Worm (Caenorhabditis elegans) whole organism, L2 larva: ENCODE measurements around the gene Y48A5A.1.

Source experiments
- C34F6.9 ChIP-seq: fragments of 150-350 bp; optimal IDR thresholded peaks from 2 replicates; lab custom pipeline; 2014; ENCODE audit warnings: missing biosample characterization, missing genetic modification characterization
- F13H6.1 ChIP-seq: sonication (generic microtip); optimal IDR thresholded peaks from 2 replicates; lab custom pipeline; 2016; ENCODE audit warnings: missing genetic modification characterization, missing compliant biosample characterization
- Y55F3AM.14 ChIP-seq: fragments of 200-800 bp; sonication (Bioruptor generic); optimal IDR thresholded peaks from 2 replicates; lab custom pipeline; 2018; ENCODE audit warnings: mild to moderate bottlenecking, missing genetic modification characterization, missing compliant biosample characterization
- aly-2 ChIP-seq: fragments of 150-350 bp; optimal IDR thresholded peaks from 2 replicates; lab custom pipeline; 2014; ENCODE audit warnings: missing biosample characterization, missing genetic modification characterization
- blmp-1 ChIP-seq: sonication (generic microtip); optimal IDR thresholded peaks from 2 replicates; lab custom pipeline; 2017; ENCODE audit warnings: missing genetic modification characterization, mild to moderate bottlenecking, missing compliant biosample characterization, antibody characterized with exemption, moderate library complexity; ENCODE audit not compliant: insufficient read depth
- ceh-16 ChIP-seq: fragments of 150-350 bp; optimal IDR thresholded peaks from 2 replicates; lab custom pipeline; 2014; ENCODE audit warnings: missing biosample characterization, missing genetic modification characterization
- ceh-82 ChIP-seq: fragments of 150-350 bp; optimal IDR thresholded peaks from 2 replicates; lab custom pipeline; 2014; ENCODE audit warnings: missing biosample characterization, missing genetic modification characterization
- crh-2 ChIP-seq: sonication (generic microtip); optimal IDR thresholded peaks from 2 replicates; lab custom pipeline; 2017; ENCODE audit warnings: missing biosample characterization, missing genetic modification characterization
- dmd-4 ChIP-seq: sonication (generic microtip); optimal IDR thresholded peaks from 2 replicates; lab custom pipeline; 2017; ENCODE audit warnings: missing biosample characterization, missing genetic modification characterization
- fos-1 ChIP-seq: fragments of 150-350 bp; optimal IDR thresholded peaks from 2 replicates; lab custom pipeline; 2014; ENCODE audit warnings: missing biosample characterization, missing genetic modification characterization
- gmeb-1 ChIP-seq: fragments of 150-350 bp; optimal IDR thresholded peaks from 2 replicates; lab custom pipeline; 2014; ENCODE audit warnings: missing biosample characterization, missing genetic modification characterization
- lin-11 ChIP-seq: fragments of 150-350 bp; sonication (generic microtip); optimal IDR thresholded peaks from 2 replicates; lab custom pipeline; 2014; ENCODE audit warnings: missing biosample characterization, missing genetic modification characterization, inconsistent platforms, mixed read lengths
- lin-13 ChIP-seq: fragments of 150-350 bp; optimal IDR thresholded peaks from 2 replicates; lab custom pipeline; 2014; ENCODE audit warnings: missing biosample characterization, missing genetic modification reagents, missing genetic modification characterization
- lin-39 ChIP-seq: fragments of 150-350 bp; optimal IDR thresholded peaks from 2 replicates; lab custom pipeline; 2014; ENCODE audit warnings: missing biosample characterization, missing genetic modification reagents, missing genetic modification characterization
- lsy-2 ChIP-seq, 2 experiments: fragments of 150-350 bp in 1 of 2; sonication (generic microtip) in 1 of 2; optimal IDR thresholded peaks; 2 replicates each; lab custom pipeline; 2014 to 2017; ENCODE audit warnings: missing biosample characterization in 2 of 2, missing genetic modification characterization in 2 of 2
- mdl-1 ChIP-seq, 2 experiments: fragments of 150-350 bp in 1 of 2; sonication (generic microtip) in 1 of 2; optimal IDR thresholded peaks; 2 replicates each; lab custom pipeline; 2017; ENCODE audit warnings: missing biosample characterization in 2 of 2, missing genetic modification characterization in 2 of 2
- nhr-11 ChIP-seq: fragments of 150-350 bp; optimal IDR thresholded peaks from 2 replicates; lab custom pipeline; 2014; ENCODE audit warnings: missing biosample characterization, missing genetic modification characterization
- nhr-12 ChIP-seq: fragments of 150-350 bp; optimal IDR thresholded peaks from 2 replicates; lab custom pipeline; 2014; ENCODE audit warnings: missing biosample characterization, missing genetic modification characterization
- nhr-129 ChIP-seq: fragments of 150-350 bp; optimal IDR thresholded peaks from 2 replicates; lab custom pipeline; 2014; ENCODE audit warnings: missing biosample characterization, missing genetic modification characterization
- nhr-237 ChIP-seq: fragments of 150-350 bp; optimal IDR thresholded peaks from 2 replicates; lab custom pipeline; 2014; ENCODE audit warnings: missing biosample characterization, missing genetic modification characterization
- nhr-6 ChIP-seq: fragments of 150-350 bp; optimal IDR thresholded peaks from 2 replicates; lab custom pipeline; 2014; ENCODE audit warnings: missing biosample characterization, missing genetic modification characterization
- peb-1 ChIP-seq: fragments of 150-350 bp; optimal IDR thresholded peaks from 2 replicates; lab custom pipeline; 2014; ENCODE audit warnings: missing biosample characterization, missing genetic modification characterization
- sma-3 ChIP-seq: sonication (generic microtip); optimal IDR thresholded peaks from 2 replicates; lab custom pipeline; 2016; ENCODE audit warnings: missing genetic modification reagents, missing genetic modification characterization, missing compliant biosample characterization
- sma-9 ChIP-seq, 2 experiments: fragments of 150-350 bp in 1 of 2; sonication (generic microtip) in 1 of 2; optimal IDR thresholded peaks; 2 replicates each; lab custom pipeline; 2014 to 2016; ENCODE audit warnings: missing genetic modification characterization in 2 of 2, mild to moderate bottlenecking in 1 of 2, missing biosample characterization in 1 of 2, missing compliant biosample characterization in 1 of 2, missing genetic modification reagents in 1 of 2, moderate library complexity in 1 of 2
- snpc-4 ChIP-seq: fragments of 150-350 bp; optimal IDR thresholded peaks from 2 replicates; lab custom pipeline; 2014; ENCODE audit warnings: missing biosample characterization, missing genetic modification characterization
- unc-55 ChIP-seq: fragments of 150-350 bp; sonication (generic microtip); optimal IDR thresholded peaks from 3 replicates; lab custom pipeline; 2014; ENCODE audit warnings: missing biosample characterization, missing genetic modification reagents, missing genetic modification characterization
- zag-1 ChIP-seq: fragments of 150-350 bp; optimal IDR thresholded peaks from 2 replicates; lab custom pipeline; 2014; ENCODE audit warnings: missing biosample characterization, missing genetic modification characterization
- ztf-11 ChIP-seq: sonication (generic microtip); optimal IDR thresholded peaks from 2 replicates; lab custom pipeline; 2017; ENCODE audit warnings: missing biosample characterization, missing genetic modification characterization

Y48A5A.1 gene

DNA sequence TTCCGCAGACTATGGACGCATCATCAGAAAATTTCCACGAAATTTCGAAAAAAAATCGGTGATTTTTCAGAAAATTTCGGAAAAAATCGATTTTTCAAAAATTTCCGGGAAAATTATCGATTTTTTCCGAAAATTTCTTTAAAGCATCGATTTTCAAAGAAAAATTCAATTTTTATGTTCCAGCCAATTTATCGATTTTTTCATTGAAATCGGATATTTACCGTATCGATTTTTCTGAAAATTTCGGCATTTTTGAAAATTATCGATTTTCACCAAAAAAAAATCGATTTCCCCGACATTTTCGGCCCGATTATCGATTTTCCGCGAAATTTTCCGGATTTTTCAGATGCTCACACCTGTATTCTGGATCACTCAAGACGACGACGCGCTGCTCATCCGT, at the start of gene Y48A5A.1:
TSS of gene Y48A5A.1 (plus strand) at position 347 of the 400 bp plus-strand sequence.
- no peak for TF ChIP-seq ceh-16
- TF ChIP-seq fos-1 (tag; lab: Kevin White, UChicago): no peak

DNA sequence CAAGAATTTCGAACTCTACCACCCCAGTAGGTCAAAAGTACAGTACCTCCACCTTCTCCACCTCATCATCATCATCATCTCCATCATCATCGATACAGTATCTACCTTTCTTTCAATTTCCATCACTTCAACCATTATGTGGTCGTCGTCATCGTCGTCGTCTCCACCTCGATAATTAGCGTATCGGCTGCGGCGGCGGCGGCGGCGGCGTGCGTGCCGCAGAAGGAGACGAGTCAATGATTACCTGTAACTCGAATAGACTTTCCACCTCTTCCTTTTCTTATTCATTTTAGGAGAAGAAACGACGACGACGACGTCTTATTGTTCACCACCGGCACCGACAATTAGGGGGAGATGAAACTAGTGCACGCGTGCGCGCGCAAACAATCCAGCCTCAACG, 49.7 kb upstream of the Y48A5A.1 start:
- no peak for TF ChIP-seq nhr-11 (tag; lab: Kevin White, UChicago)
- no peak for TF ChIP-seq blmp-1 (tag; lab: Kevin White, UChicago)
- TF ChIP-seq snpc-4 (tag; lab: Kevin White, UChicago): no peak
- TF ChIP-seq sma-3 (GFP tag; lab: Kevin White, UChicago): no peak
- no peak for TF ChIP-seq mdl-1 (tag; optimal IDR thresholded peaks at IDR 0.05; lab: Kevin White, UChicago)
- no peak for TF ChIP-seq zag-1 (tag; lab: Kevin White, UChicago)
- no peak for TF ChIP-seq F13H6.1 (tag; lab: Kevin White, UChicago)
- TF ChIP-seq sma-9 (GFP tag; optimal IDR thresholded peaks at IDR 0.05; lab: Kevin White, UChicago): no peak
- TF ChIP-seq sma-9 (tag; optimal IDR thresholded peaks at IDR 0.05; lab: Kevin White, UChicago): no peak
- TF ChIP-seq nhr-6 (tag; lab: Kevin White, UChicago): no peak
- no peak for TF ChIP-seq lin-39 (tag; lab: Kevin White, UChicago)
- no peak for TF ChIP-seq aly-2 (tag; lab: Kevin White, UChicago)
- no peak for TF ChIP-seq lsy-2 (tag; optimal IDR thresholded peaks at IDR 0.05; lab: Kevin White, UChicago)
- no peak for TF ChIP-seq lin-11
- TF ChIP-seq lin-13 (GFP tag; lab: Kevin White, UChicago): no peak
- TF ChIP-seq Y55F3AM.14: no peak
- no peak for TF ChIP-seq C34F6.9

DNA sequence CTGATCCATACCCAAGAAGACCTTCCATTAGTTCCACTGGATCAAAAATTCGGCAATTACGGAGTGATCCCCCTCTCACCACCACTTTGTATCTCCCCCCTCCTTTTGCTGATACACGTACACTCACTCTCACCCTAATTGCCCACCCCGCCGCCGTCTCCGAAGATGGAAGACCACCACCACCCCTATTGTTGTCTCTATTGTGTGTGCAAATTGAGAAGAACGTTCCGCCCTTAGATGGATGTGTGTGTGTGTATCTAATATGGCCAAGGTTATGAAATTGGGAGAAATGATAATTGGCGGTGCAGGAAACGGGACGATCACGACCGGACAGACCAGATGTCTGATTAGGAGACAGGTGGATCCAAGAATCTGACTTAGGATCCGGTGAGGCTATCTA, 49.0 kb upstream of the Y48A5A.1 start:
- TF ChIP-seq zag-1 (tag; lab: Kevin White, UChicago) (no peak), peb-1 (tag; lab: Kevin White, UChicago) (no peak), C34F6.9 (no peak), ceh-82 (no peak), nhr-12 (tag; lab: Kevin White, UChicago) (no peak)
- TF ChIP-seq, all 48 proteins: peak for 0

ce11 chrIV:1917819-1918218, 47.5 kb upstream of the Y48A5A.1 start, which contains the start of gene elt-6:
TSS of gene elt-6 (plus strand) at chrIV:1917977.
- TF ChIP-seq unc-55 (GFP tag; lab: Kevin White, UChicago) (peak; percentile 6), crh-2 (no peak)
- TF ChIP-seq, all 48 proteins: peak for 1

DNA sequence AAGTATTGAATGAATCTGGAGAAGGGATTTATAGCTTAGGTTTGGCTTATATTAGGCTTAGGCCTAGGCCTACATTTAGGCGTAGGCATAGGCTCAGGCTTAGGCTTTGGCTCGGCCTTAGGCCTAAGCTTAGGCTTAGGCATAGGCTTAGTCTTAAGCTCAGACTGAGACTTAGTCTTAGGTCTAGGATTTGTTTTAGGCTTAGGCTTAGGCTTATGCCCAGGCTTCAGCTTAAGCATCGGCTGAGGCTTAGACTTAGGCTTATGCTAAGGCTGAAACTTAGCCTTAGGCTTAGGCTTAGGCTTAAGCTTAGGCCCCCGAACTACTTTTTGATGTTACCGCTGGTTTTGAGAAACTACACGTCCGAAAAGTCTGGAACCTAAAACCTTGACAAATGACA, 44.8 kb upstream of the Y48A5A.1 start:
- TF ChIP-seq lin-39 (tag; lab: Kevin White, UChicago): no peak
- TF ChIP-seq ztf-11 (tag; lab: Kevin White, UChicago): no peak
- TF ChIP-seq dmd-4 (tag; lab: Kevin White, UChicago): no peak

- TF ChIP-seq fos-1 (tag; lab: Kevin White, UChicago): no peak
- no peak for TF ChIP-seq gmeb-1 (tag; lab: Kevin White, UChicago)
- TF ChIP-seq C34F6.9: peak; percentile 29
- no peak for TF ChIP-seq zag-1 (tag; lab: Kevin White, UChicago)
- no peak for TF ChIP-seq nhr-237
- no peak for TF ChIP-seq Y55F3AM.14
- TF ChIP-seq peb-1 (tag; lab: Kevin White, UChicago): no peak
- peak; percentile 1 for TF ChIP-seq nhr-129 (tag; lab: Kevin White, UChicago)
- no peak for TF ChIP-seq sma-9 (GFP tag; optimal IDR thresholded peaks at IDR 0.05; lab: Kevin White, UChicago)
- TF ChIP-seq sma-9 (tag; optimal IDR thresholded peaks at IDR 0.05; lab: Kevin White, UChicago): no peak
- no peak for TF ChIP-seq sma-3 (GFP tag; lab: Kevin White, UChicago)
- TF ChIP-seq lsy-2 (tag; optimal IDR thresholded peaks at IDR 0.05; lab: Kevin White, UChicago): peak in 1 of 2 experiments; percentile 52
- TF ChIP-seq unc-55 (GFP tag; lab: Kevin White, UChicago): peak; percentile 25
These were observed 41.6 kb upstream of the Y48A5A.1 start, which contains the start of gene denn-4 for ce11 chrIV:1923722-1924121. TSS of gene denn-4 (plus strand) at chrIV:1924001.

DNA sequence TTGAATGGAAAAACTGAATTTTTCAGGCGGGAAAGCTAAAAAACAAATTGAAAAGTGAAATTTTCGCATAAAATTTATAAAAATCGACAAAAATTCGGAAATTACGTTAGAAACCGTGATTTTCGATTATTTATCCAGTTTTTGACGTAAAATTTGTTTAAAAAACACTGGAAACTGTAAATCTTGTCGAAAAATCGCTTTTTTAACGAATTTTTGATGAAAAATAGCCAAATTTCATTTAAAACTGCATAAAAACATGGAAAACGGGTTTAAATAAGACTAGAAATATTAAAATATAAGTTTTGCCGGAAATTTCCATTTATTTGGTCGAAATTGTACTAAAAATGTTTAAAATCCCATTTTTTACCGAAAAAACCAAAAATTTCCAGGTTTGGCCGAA, 41.1 kb upstream of the Y48A5A.1 start:
- TF ChIP-seq fos-1 (tag; lab: Kevin White, UChicago) (no peak), sma-3 (GFP tag; lab: Kevin White, UChicago) (no peak)
